Worm (Caenorhabditis elegans) whole organism, dauer: ENCODE measurements around the gene F53F4.17.

Experiments
- unc-62 ChIP-seq: sonication (generic microtip); optimal IDR thresholded peaks from 2 replicates; lab custom pipeline; 2017; ENCODE audit warnings: missing biosample characterization, missing genetic modification reagents, missing genetic modification characterization

The F53F4.17 gene

ce11 chrV:13584484-13584883, 3.5 kb upstream of the F53F4.17 start, which contains the start of gene F53F4.1:
Gene F53F4.1, plus strand, starts transcription at chrV:13584784.
- no peak for TF ChIP-seq unc-62 (GFP tag; lab: Kevin White, UChicago)

ce11 chrV:13589494-13590176, 1.6 kb downstream of the F53F4.17 start, which contains the start of the genes F53F4.2 and F53F4.18:
Gene F53F4.2, minus strand, starts transcription at chrV:13589594.
Gene F53F4.18, plus strand, starts transcription at chrV:13590126.
- no peak for TF ChIP-seq unc-62 (GFP tag; lab: Kevin White, UChicago)

- TF ChIP-seq unc-62 (GFP tag; lab: Kevin White, UChicago) = no peak
These were observed 3.6 kb downstream of the F53F4.17 start, which contains the start of gene tbcb-1 for ce11 chrV:13591504-13592174. Gene tbcb-1, plus strand, starts transcription at chrV:13592124.

ce11 chrV:13593083-13593482, 5.1 kb downstream of the F53F4.17 start, which contains the start of gene F53F4.4:
Gene F53F4.4, plus strand, starts transcription at chrV:13593383.
- TF ChIP-seq unc-62 (GFP tag; lab: Kevin White, UChicago) = no peak

- TF ChIP-seq unc-62 (GFP tag; lab: Kevin White, UChicago) = no peak
These were observed 10.4 kb downstream of the F53F4.17 start for ce11 chrV:13598370-13598769.

ce11 chrV:13600882-13601281, 12.9 kb downstream of the F53F4.17 start, which contains the start of gene rdy-2:
Gene rdy-2, minus strand, starts transcription at chrV:13600982.
- no peak for TF ChIP-seq unc-62 (GFP tag; lab: Kevin White, UChicago)

- no peak for TF ChIP-seq unc-62 (GFP tag; lab: Kevin White, UChicago)
These were observed 18.7 kb downstream of the F53F4.17 start, which contains the start of gene fmo-4 for ce11 chrV:13606651-13607242. Gene fmo-4, minus strand, starts transcription at chrV:13606701.

ce11 chrV:13608486-13608885, 20.5 kb downstream of the F53F4.17 start:
- no peak for TF ChIP-seq unc-62 (GFP tag; lab: Kevin White, UChicago)

ce11 chrV:13609806-13610205, 21.8 kb downstream of the F53F4.17 start:
- no peak for TF ChIP-seq unc-62 (GFP tag; lab: Kevin White, UChicago)

ce11 chrV:13611782-13612181, 23.8 kb downstream of the F53F4.17 start, which contains the start of gene spig-9:
Gene spig-9, minus strand, starts transcription at chrV:13611882.
- no peak for TF ChIP-seq unc-62 (GFP tag; lab: Kevin White, UChicago)

ce11 chrV:13613870-13614269, 25.9 kb downstream of the F53F4.17 start, which contains the start of gene F53F4.7:
Gene F53F4.7, minus strand, starts transcription at chrV:13613970.
- TF ChIP-seq unc-62 (GFP tag; lab: Kevin White, UChicago) = no peak

- TF ChIP-seq unc-62 (GFP tag; lab: Kevin White, UChicago) = no peak
These were observed 31.8 kb downstream of the F53F4.17 start, which contains the start of gene srd-11 for ce11 chrV:13619752-13620151. Gene srd-11, minus strand, starts transcription at chrV:13619852.

ce11 chrV:13620676-13621075, 32.7 kb downstream of the F53F4.17 start, which contains the start of gene F53F4.15:
Gene F53F4.15, plus strand, starts transcription at chrV:13620976.
- no peak for TF ChIP-seq unc-62 (GFP tag; lab: Kevin White, UChicago)

- no peak for TF ChIP-seq unc-62 (GFP tag; lab: Kevin White, UChicago)
These were observed 33.7 kb downstream of the F53F4.17 start, which contains the start of gene F53F4.16 for ce11 chrV:13621720-13622119. Gene F53F4.16, minus strand, starts transcription at chrV:13621820.

- no peak for TF ChIP-seq unc-62 (GFP tag; lab: Kevin White, UChicago)
These were observed 36.4 kb downstream of the F53F4.17 start, which contains the start of gene F53F4.11 for ce11 chrV:13624424-13624823. Gene F53F4.11, minus strand, starts transcription at chrV:13624524.
